Worm (Caenorhabditis elegans) whole organism, L4 larva: ENCODE data around the gene csa-1.
A peak's percentile ranks its signal among the peaks of the same experiment; 100 is the strongest.

Source experiments
- T26A8.4 ChIP-seq: fragments of 200-800 bp; sonication (Bioruptor generic); IDR thresholded peaks from 2 replicates; pipeline ENCODE4 v1.3.6; 2022; ENCODE audit warnings: missing genetic modification characterization, missing compliant biosample characterization
- Y75B8A.6 ChIP-seq: fragments of 200-800 bp; sonication (Bioruptor generic); IDR thresholded peaks from 2 replicates; pipeline ENCODE4 v1.3.6; 2022; ENCODE audit warnings: missing genetic modification reagents, missing genetic modification characterization, missing compliant biosample characterization
- aha-1 ChIP-seq: fragments of 150-350 bp; peaks from one replicate; lab custom pipeline; 2014; ENCODE audit warnings: missing biosample characterization, missing genetic modification characterization
- ama-1 ChIP-seq: fragments of 150-350 bp; optimal IDR thresholded peaks from 2 replicates; lab custom pipeline; 2014; ENCODE audit warnings: inconsistent platforms, mixed read lengths
- ceh-28 ChIP-seq: fragments of 150-350 bp; optimal IDR thresholded peaks from 2 replicates; lab custom pipeline; 2014; ENCODE audit warnings: missing biosample characterization, missing genetic modification reagents, missing genetic modification characterization
- ceh-82 ChIP-seq: sonication (generic microtip); optimal IDR thresholded peaks from 2 replicates; lab custom pipeline; 2017; ENCODE audit warnings: missing biosample characterization, missing genetic modification characterization
- cey-2 ChIP-seq: sonication (generic microtip); optimal IDR thresholded peaks from 3 replicates; lab custom pipeline; 2017; ENCODE audit warnings: missing genetic modification characterization, mild to moderate bottlenecking, missing compliant biosample characterization, antibody characterized with exemption, borderline replicate concordance; ENCODE audit not compliant: insufficient read depth
- daf-16 ChIP-seq, 3 experiments: sonication (generic microtip); optimal IDR thresholded peaks; 2 replicates each; lab custom pipeline; 2016 to 2017; ENCODE audit warnings: missing genetic modification characterization in 3 of 3, missing genetic modification reagents in 3 of 3, mild to moderate bottlenecking in 2 of 3, missing compliant biosample characterization in 2 of 3, missing biosample characterization in 1 of 3, moderate library complexity in 1 of 3
- dmd-8 ChIP-seq: fragments of 200-800 bp; sonication (Bioruptor generic); IDR thresholded peaks from 2 replicates; pipeline ENCODE4 v1.3.6; 2022; ENCODE audit warnings: missing genetic modification characterization, missing compliant biosample characterization
- duxl-1 ChIP-seq: sonication (generic microtip); optimal IDR thresholded peaks from 2 replicates; lab custom pipeline; 2016; ENCODE audit warnings: mild to moderate bottlenecking, missing genetic modification characterization, moderate library complexity, missing compliant biosample characterization; ENCODE audit not compliant: poor library complexity
- dve-1 ChIP-seq: sonication (generic microtip); optimal IDR thresholded peaks from 2 replicates; lab custom pipeline; 2017; ENCODE audit warnings: antibody characterized with exemption, mild to moderate bottlenecking, missing genetic modification characterization, missing compliant biosample characterization; ENCODE audit not compliant: insufficient read depth
- egl-27 ChIP-seq: sonication (generic microtip); optimal IDR thresholded peaks from 3 replicates; lab custom pipeline; 2017; ENCODE audit warnings: missing biosample characterization, missing genetic modification reagents, missing genetic modification characterization
- fkh-10 ChIP-seq: fragments of 150-350 bp; optimal IDR thresholded peaks from 2 replicates; lab custom pipeline; 2014; ENCODE audit warnings: missing biosample characterization, missing genetic modification reagents, missing genetic modification characterization
- hlh-11 ChIP-seq: fragments of 200-800 bp; sonication (Bioruptor generic); optimal IDR thresholded peaks from 2 replicates; lab custom pipeline; 2018; ENCODE audit warnings: mild to moderate bottlenecking, missing genetic modification characterization, missing compliant biosample characterization
- jun-1 ChIP-seq: fragments of 150-350 bp; optimal IDR thresholded peaks from 2 replicates; lab custom pipeline; 2014; ENCODE audit warnings: missing biosample characterization, missing genetic modification reagents, missing genetic modification characterization
- lin-1 ChIP-seq: fragments of 200-800 bp; sonication (Bioruptor generic); IDR thresholded peaks from 2 replicates; pipeline ENCODE4 v1.3.6; 2022; ENCODE audit warnings: missing genetic modification reagents, missing genetic modification characterization, missing compliant biosample characterization
- lin-29 ChIP-seq: fragments of 200-800 bp; sonication (Bioruptor generic); IDR thresholded peaks from 2 replicates; pipeline ENCODE4 v1.3.6; 2022; ENCODE audit warnings: missing genetic modification reagents, missing genetic modification characterization, missing compliant biosample characterization
- lsy-2 ChIP-seq, 2 experiments: fragments of 150-350 bp in 1 of 2; sonication (generic microtip) in 1 of 2; optimal IDR thresholded peaks; 2 replicates each; lab custom pipeline; 2014 to 2017; ENCODE audit warnings: missing biosample characterization in 2 of 2, missing genetic modification characterization in 2 of 2
- mdl-1 ChIP-seq, 2 experiments: fragments of 150-350 bp in 1 of 2; sonication (generic microtip) in 1 of 2; optimal IDR thresholded peaks; 2 replicates each; lab custom pipeline; 2014 to 2017; ENCODE audit warnings: missing biosample characterization in 2 of 2, missing genetic modification characterization in 2 of 2
- mdt-29 ChIP-seq: fragments of 200-800 bp; sonication (Bioruptor generic); IDR thresholded peaks from 2 replicates; pipeline ENCODE4 v1.3.6; 2022; ENCODE audit warnings: missing genetic modification reagents, missing genetic modification characterization, missing compliant biosample characterization
- mes-2 ChIP-seq: sonication (generic microtip); optimal IDR thresholded peaks from 2 replicates; lab custom pipeline; 2016; ENCODE audit warnings: missing genotype, mild to moderate bottlenecking, missing genetic modification characterization, missing compliant biosample characterization; ENCODE audit not compliant: poor library complexity, severe bottlenecking
- mxl-2 ChIP-seq: fragments of 200-800 bp; sonication (Bioruptor generic); conservative IDR thresholded peaks from 2 replicates; pipeline ENCODE4 v1.3.6; 2022; ENCODE audit warnings: missing genetic modification reagents, missing genetic modification characterization, missing compliant biosample characterization
- nhr-237 ChIP-seq: sonication (generic microtip); optimal IDR thresholded peaks from 2 replicates; lab custom pipeline; 2017; ENCODE audit warnings: missing biosample characterization, missing genetic modification characterization
- nhr-25 ChIP-seq: sonication (generic microtip); optimal IDR thresholded peaks from 2 replicates; lab custom pipeline; 2017; ENCODE audit warnings: missing genetic modification characterization, mild to moderate bottlenecking, missing compliant biosample characterization, antibody characterized with exemption, moderate library complexity, borderline replicate concordance; ENCODE audit not compliant: insufficient read depth
- nhr-28 ChIP-seq: fragments of 150-350 bp; optimal IDR thresholded peaks from 2 replicates; lab custom pipeline; 2014; ENCODE audit warnings: missing biosample characterization, missing genetic modification characterization
- nhr-48 ChIP-seq: sonication (generic microtip); optimal IDR thresholded peaks from 2 replicates; lab custom pipeline; 2016; ENCODE audit warnings: mild to moderate bottlenecking, missing genetic modification characterization, missing compliant biosample characterization
- pha-4 ChIP-seq, 2 experiments: fragments of 150-350 bp in 1 of 2; fragments of 200-800 bp in 1 of 2; sonication (Bioruptor generic) in 1 of 2; IDR thresholded peaks in 1 of 2; optimal IDR thresholded peaks in 1 of 2; 2 replicates each; pipeline versions ENCODE4 v1.3.6 to Lab custom; 2014 to 2022; ENCODE audit warnings: missing genetic modification characterization in 2 of 2, missing genetic modification reagents in 2 of 2, missing biosample characterization in 1 of 2, missing compliant biosample characterization in 1 of 2
- php-3 ChIP-seq: fragments of 200-800 bp; sonication (Bioruptor generic); IDR thresholded peaks from 2 replicates; pipeline ENCODE4 v1.3.6; 2022; ENCODE audit warnings: missing genetic modification reagents, missing genetic modification characterization, missing compliant biosample characterization
- pqm-1 ChIP-seq: sonication (generic microtip); optimal IDR thresholded peaks from 2 replicates; lab custom pipeline; 2017; ENCODE audit warnings: missing biosample characterization, missing genetic modification characterization
- sdz-12 ChIP-seq: fragments of 200-800 bp; sonication (Bioruptor generic); optimal IDR thresholded peaks from 2 replicates; lab custom pipeline; 2018; ENCODE audit warnings: mild to moderate bottlenecking, missing genetic modification characterization, missing compliant biosample characterization
- snpc-4 ChIP-seq: fragments of 150-350 bp; optimal IDR thresholded peaks from 2 replicates; lab custom pipeline; 2014; ENCODE audit warnings: missing biosample characterization, missing genetic modification characterization
- spr-1 ChIP-seq: sonication (generic microtip); optimal IDR thresholded peaks from 2 replicates; lab custom pipeline; 2016; ENCODE audit warnings: mild to moderate bottlenecking, missing genetic modification characterization, missing compliant biosample characterization
- spr-3 ChIP-seq: fragments of 200-800 bp; sonication (Bioruptor generic); optimal IDR thresholded peaks from 2 replicates; lab custom pipeline; 2018; ENCODE audit warnings: mild to moderate bottlenecking, missing genetic modification characterization, missing compliant biosample characterization
- unc-62 ChIP-seq, 3 experiments: fragments of 150-350 bp in 1 of 3; sonication (generic microtip); optimal IDR thresholded peaks in 2 of 3; peaks in 1 of 3; 1 replicate in 1 of 3; 2 replicates in 2 of 3; lab custom pipeline; 2014 to 2017; ENCODE audit warnings: missing biosample characterization in 3 of 3, missing genetic modification characterization in 3 of 3, missing genetic modification reagents in 3 of 3, missing genotype in 1 of 3
- vab-7 ChIP-seq: fragments of 200-800 bp; sonication (Bioruptor generic); IDR thresholded peaks from 2 replicates; pipeline ENCODE4 v1.3.6; 2022; ENCODE audit warnings: missing genetic modification reagents, missing genetic modification characterization, missing compliant biosample characterization
- zfp-2 ChIP-seq: sonication (generic microtip); optimal IDR thresholded peaks from 2 replicates; lab custom pipeline; 2016; ENCODE audit warnings: mild to moderate bottlenecking, missing genetic modification characterization, missing compliant biosample characterization
- zfp-3 ChIP-seq: fragments of 200-800 bp; sonication (Bioruptor generic); conservative IDR thresholded peaks from 2 replicates; pipeline ENCODE4 v1.3.6; 2022; ENCODE audit warnings: missing genetic modification reagents, missing genetic modification characterization, missing compliant biosample characterization
- zip-2 ChIP-seq: fragments of 150-350 bp; optimal IDR thresholded peaks from 2 replicates; lab custom pipeline; 2014; ENCODE audit warnings: missing biosample characterization, missing genetic modification characterization

The csa-1 gene

DNA sequence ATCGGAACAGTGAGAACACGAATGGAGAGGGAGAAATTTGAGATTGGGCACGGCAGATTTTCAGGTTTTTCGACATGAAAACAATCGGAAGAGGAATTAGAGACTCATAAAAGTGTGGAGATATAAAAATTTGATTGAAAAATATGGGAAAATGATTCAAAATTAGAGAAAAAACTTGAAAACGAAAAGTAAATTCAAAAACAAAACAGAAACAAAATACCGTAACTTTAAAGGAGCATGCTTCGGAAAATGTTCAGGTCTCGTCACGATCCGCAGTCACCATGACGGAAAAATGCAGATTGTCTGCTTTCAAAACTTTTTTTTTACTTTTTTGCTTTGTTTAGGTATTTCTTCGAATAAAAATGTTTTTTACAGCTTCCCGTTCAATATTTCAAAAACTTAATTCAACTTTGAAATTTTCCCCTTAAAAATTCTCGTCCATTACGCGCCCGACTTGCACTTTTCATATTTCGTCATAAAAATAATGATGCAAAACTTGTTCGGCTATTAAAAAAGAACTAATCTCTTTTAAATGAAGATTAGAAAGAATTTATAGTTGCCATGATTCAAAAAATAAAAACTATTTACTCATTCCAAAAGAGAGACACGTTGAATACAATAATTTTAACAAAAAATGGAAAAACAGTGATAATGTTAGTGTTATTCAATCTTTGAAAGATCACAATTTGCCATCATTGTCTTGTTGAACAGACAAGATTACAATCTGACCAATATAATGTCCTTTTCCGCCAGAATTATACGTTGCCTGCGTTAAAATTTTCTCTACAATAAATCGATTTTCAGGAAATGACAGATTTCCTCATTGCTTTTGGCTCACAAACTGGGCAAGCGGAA, 34.1 kb downstream of the csa-1 start, which contains the start of gene mtrr-1 (continued):
- peak; percentile 43 for TF ChIP-seq duxl-1 (tag; lab: Kevin White, UChicago)
- TF ChIP-seq spr-3 = no peak
- no peak for TF ChIP-seq snpc-4 (tag; lab: Kevin White, UChicago)
- TF ChIP-seq T26A8.4 (GFP tag; lab: Robert Waterston, UW) = peak; percentile 71; the same call in 1 of the 2 replicates

DNA sequence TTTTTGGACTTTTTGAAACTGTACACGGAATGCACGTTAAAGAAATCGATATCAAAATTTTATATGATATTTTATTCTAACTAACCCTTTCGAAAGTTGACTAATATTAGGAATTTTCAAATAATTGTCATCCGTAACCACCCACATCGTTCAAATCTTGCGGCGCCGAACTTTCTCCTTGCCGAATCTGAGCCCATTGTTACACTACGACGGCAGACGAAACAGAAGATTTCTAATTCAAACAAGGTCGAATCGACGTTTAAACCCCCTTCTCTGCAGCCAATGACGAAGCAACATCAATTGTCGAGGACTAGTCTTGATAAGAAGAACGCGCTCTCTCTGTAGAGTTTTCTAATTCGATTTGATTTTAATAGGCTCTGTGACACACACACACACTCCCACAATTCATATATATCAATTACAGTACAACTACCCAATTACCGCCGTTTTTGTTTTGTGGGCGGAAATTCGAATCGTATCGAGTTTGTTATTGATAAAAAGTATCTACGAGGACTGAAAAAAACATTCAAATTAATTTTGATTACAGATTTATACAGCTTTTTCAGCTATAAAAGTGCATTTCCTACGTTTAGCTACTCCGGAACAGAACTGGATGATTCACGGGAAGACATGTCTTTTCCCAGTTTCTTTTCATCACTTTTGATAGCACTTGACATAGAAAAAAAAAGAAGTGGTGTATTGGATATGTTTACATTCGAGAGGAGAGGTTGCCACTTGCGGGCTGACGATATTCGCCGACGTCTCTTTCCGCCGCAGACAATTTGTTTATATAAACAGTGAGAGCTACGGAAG, 35.0 kb downstream of the csa-1 start:
- TF ChIP-seq vab-7 (GFP tag; lab: Robert Waterston, UW) (0 out of 2 replicates have a peak, but pooled peaks have one; percentile 18), nhr-25 (tag; lab: Kevin White, UChicago) (peak; percentile 24), nhr-28 (tag; lab: Kevin White, UChicago) (peak; percentile 66), aha-1 (tag; lab: Kevin White, UChicago) (peak; percentile 76), unc-62 (GFP tag; optimal IDR thresholded peaks at IDR 0.05 in 1 of 2; lab: Kevin White, UChicago) (peak; percentile 38 to 97), unc-62 (tag; optimal IDR thresholded peaks at IDR 0.05; lab: Kevin White, UChicago) (no peak), mdt-29 (no peak), cey-2 (tag; lab: Kevin White, UChicago) (no peak), nhr-237 (no peak), sdz-12 (no peak), hlh-11 (tag; lab: Kevin White, UChicago) (peak; percentile 16), lsy-2 (tag; optimal IDR thresholded peaks at IDR 0.05; lab: Kevin White, UChicago) (peak in 1 of 2 experiments; percentile 52), dmd-8 (GFP tag; lab: Robert Waterston, UW) (no peak), ama-1 (lab: Kevin White, UChicago) (peak; percentile 76), daf-16 (GFP tag; optimal IDR thresholded peaks at IDR 0.05; lab: Kevin White, UChicago) (no peak), daf-16 (tag; optimal IDR thresholded peaks at IDR 0.05; lab: Kevin White, UChicago) (peak; percentile 46), php-3 (peak; percentile 33; the same call in 1 of the 2 replicates), jun-1 (tag; lab: Kevin White, UChicago) (no peak), mes-2 (tag; lab: Kevin White, UChicago) (peak; percentile 51), pqm-1 (peak; percentile 80), dve-1 (tag; lab: Kevin White, UChicago) (no peak), lin-1 (GFP tag; lab: Robert Waterston, UW) (peak; percentile 13; the same call in 1 of the 2 replicates), zfp-2 (tag; lab: Kevin White, UChicago) (no peak), pha-4 (GFP tag; IDR thresholded peaks at IDR 0.05; lab: Robert Waterston, UW) (no peak), pha-4 (tag; optimal IDR thresholded peaks at IDR 0.05; lab: Kevin White, UChicago) (peak; percentile 51), lin-29 (GFP tag; lab: Robert Waterston, UW) (no peak)

DNA sequence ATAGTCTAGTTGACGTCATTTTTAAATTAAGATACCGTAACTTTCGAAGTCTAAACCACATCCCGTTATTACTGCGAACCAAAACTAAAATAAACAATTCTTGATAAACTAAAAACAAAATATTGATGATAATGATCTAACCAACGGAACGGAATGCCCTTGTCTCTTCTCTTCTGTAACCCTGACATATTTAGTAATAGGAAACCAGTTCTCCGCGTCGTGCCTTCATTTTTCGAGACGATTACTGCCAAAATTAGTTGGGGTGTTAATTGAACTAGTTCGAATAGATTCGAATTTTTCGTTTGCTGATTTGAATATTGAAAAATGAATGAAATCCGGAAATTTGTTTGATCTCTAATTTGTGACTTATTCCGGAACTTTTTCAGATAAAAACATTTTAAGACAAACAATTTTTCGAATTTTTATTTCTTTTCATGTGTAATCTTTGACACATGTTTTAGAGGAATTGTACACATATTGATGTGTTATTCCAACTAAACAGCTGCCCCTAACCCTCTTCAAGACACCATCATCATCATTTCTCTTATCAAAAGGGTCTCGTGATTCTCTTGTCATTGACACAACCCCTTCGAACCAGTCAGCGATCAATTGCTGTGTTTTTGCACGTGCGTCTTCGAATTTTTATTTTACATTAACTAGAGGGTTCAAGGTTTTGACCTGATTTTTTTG, 35.7 kb downstream of the csa-1 start:
- peak; percentile 65 for TF ChIP-seq zip-2 (tag; lab: Kevin White, UChicago)
- TF ChIP-seq spr-3 = peak; percentile 20
- TF ChIP-seq nhr-28 (tag; lab: Kevin White, UChicago) = peak; percentile 94
- TF ChIP-seq zfp-3 = peak; percentile 67; the same call in 1 of the 2 replicates
- no peak for TF ChIP-seq nhr-25 (tag; lab: Kevin White, UChicago)
- TF ChIP-seq T26A8.4 (GFP tag; lab: Robert Waterston, UW) = peak; percentile 37; the same call in 1 of the 2 replicates
- TF ChIP-seq spr-1 (tag; lab: Kevin White, UChicago) = no peak
- TF ChIP-seq unc-62 (GFP tag; optimal IDR thresholded peaks at IDR 0.05 in 1 of 2; lab: Kevin White, UChicago) = peak in 1 of 2 experiments; percentile 99
- no peak for TF ChIP-seq unc-62 (tag; optimal IDR thresholded peaks at IDR 0.05; lab: Kevin White, UChicago)
- peak; percentile 74 for TF ChIP-seq nhr-48 (tag; lab: Kevin White, UChicago)
- peak; percentile 94 for TF ChIP-seq aha-1 (tag; lab: Kevin White, UChicago)
- TF ChIP-seq egl-27 (tag; lab: Kevin White, UChicago) = no peak
- TF ChIP-seq Y75B8A.6 (GFP tag; lab: Robert Waterston, UW) = no peak
- TF ChIP-seq mxl-2 = peak; percentile 63; the same call in 1 of the 2 replicates
- no peak for TF ChIP-seq ceh-28 (tag; lab: Kevin White, UChicago)
- no peak for TF ChIP-seq fkh-10 (GFP tag; lab: Kevin White, UChicago)
- TF ChIP-seq mdl-1 (tag; optimal IDR thresholded peaks at IDR 0.05; lab: Kevin White, UChicago) = peak; percentile 70 to 96
- no peak for TF ChIP-seq ceh-82 (tag; lab: Kevin White, UChicago)
- TF ChIP-seq hlh-11 (tag; lab: Kevin White, UChicago) = peak; percentile 97
- TF ChIP-seq ama-1 (lab: Kevin White, UChicago) = no peak
- peak; percentile 71 for TF ChIP-seq lin-1 (GFP tag; lab: Robert Waterston, UW)
